Worm (Caenorhabditis elegans) whole organism, midembryonic: ENCODE results near the gene nhr-190.

ENCODE experiments used
- T22C8.4 ChIP-seq: fragments of 200-800 bp; sonication (Bioruptor generic); IDR thresholded peaks from 2 replicates; pipeline ENCODE4 v1.3.6; 2022; ENCODE audit warnings: missing genetic modification characterization, missing compliant biosample characterization
- cog-1 ChIP-seq: sonication (generic microtip); optimal IDR thresholded peaks from 2 replicates; lab custom pipeline; 2016; ENCODE audit warnings: missing genetic modification characterization, missing compliant biosample characterization
- flt-1 ChIP-seq: fragments of 200-800 bp; sonication (Bioruptor generic); IDR thresholded peaks from 2 replicates; pipeline ENCODE4 v1.3.6; 2022; ENCODE audit warnings: missing genetic modification characterization, missing compliant biosample characterization
- klf-2 ChIP-seq: fragments of 200-800 bp; sonication (Bioruptor generic); conservative IDR thresholded peaks from 2 replicates; pipeline ENCODE4 v1.3.6; 2022; ENCODE audit warnings: missing genetic modification reagents, missing genetic modification characterization, missing compliant biosample characterization
- med-1 ChIP-seq: sonication (generic microtip); optimal IDR thresholded peaks from 2 replicates; lab custom pipeline; 2017; ENCODE audit warnings: missing genetic modification characterization, mild to moderate bottlenecking, missing compliant biosample characterization, antibody characterized with exemption, missing genetic modification reagents; ENCODE audit not compliant: insufficient read depth
- ref-1 ChIP-seq: fragments of 200-800 bp; sonication (Bioruptor generic); conservative IDR thresholded peaks from 2 replicates; pipeline ENCODE4 v1.3.6; 2022; ENCODE audit warnings: missing genetic modification reagents, missing genetic modification characterization, missing compliant biosample characterization
- tab-1 ChIP-seq: fragments of 200-800 bp; sonication (Bioruptor generic); IDR thresholded peaks from 2 replicates; pipeline ENCODE4 v1.3.6; 2022; ENCODE audit warnings: missing genetic modification characterization, missing compliant biosample characterization
- ztf-23 ChIP-seq: fragments of 200-800 bp; sonication (Bioruptor generic); IDR thresholded peaks from 2 replicates; pipeline ENCODE4 v1.3.6; 2022; ENCODE audit warnings: missing genetic modification reagents, missing genetic modification characterization, missing compliant biosample characterization
- ztf-29 ChIP-seq: fragments of 200-800 bp; sonication (Bioruptor generic); IDR thresholded peaks from 2 replicates; pipeline ENCODE4 v1.3.6; 2022; ENCODE audit warnings: missing genetic modification reagents, missing genetic modification characterization, missing compliant biosample characterization

The nhr-190 gene

DNA sequence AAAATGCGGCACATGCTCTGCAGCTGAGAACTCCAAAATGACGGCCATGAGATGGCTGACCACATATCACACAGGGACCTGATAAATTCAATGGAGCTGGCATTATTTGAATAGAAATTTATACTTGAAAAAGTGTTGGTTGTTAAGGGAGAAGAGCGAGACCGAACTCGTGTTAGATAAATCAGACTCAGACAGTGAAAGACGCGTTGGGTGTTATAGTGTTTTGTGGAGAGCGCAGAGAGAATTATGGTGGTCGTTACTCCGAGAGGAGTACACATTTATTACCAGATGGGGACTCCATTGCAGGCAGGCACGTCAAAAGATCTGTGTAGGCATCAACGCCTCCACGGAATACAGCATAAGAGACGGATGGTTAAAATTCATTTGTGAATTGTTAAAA is at the start of gene nhr-190:
Gene nhr-190 (minus strand): TSS at position 175 of the 400 bp plus-strand sequence.
- TF ChIP-seq ztf-23 (GFP tag; lab: Robert Waterston, UW) (no peak), ref-1 (no peak), ztf-29 (GFP tag; lab: Robert Waterston, UW) (no peak), med-1 (GFP tag; lab: Kevin White, UChicago) (no peak), flt-1 (GFP tag; lab: Robert Waterston, UW) (no peak), tab-1 (GFP tag; lab: Robert Waterston, UW) (no peak), klf-2 (GFP tag; lab: Robert Waterston, UW) (no peak), cog-1 (no peak), T22C8.4 (no peak)

DNA sequence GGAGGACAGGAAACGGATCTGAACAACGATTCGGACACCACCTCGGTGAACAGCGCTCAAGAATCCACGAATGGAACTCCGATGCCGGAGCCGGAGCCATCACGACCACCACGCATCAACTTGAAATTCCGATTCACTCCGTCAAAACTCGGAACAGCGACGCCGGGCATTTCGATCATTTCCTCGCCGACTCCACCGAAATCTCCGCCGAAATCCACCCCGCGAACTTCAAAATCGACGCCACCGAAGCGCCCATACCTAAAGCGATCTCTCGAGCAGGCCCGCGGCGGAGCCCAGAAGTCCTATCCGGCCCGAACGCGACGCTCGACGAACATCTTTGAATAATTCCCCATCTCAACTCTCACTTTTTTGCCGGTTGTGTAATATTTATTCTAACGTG is 46.8 kb upstream of the nhr-190 start:
- no peak for TF ChIP-seq ztf-23 (GFP tag; lab: Robert Waterston, UW)

DNA sequence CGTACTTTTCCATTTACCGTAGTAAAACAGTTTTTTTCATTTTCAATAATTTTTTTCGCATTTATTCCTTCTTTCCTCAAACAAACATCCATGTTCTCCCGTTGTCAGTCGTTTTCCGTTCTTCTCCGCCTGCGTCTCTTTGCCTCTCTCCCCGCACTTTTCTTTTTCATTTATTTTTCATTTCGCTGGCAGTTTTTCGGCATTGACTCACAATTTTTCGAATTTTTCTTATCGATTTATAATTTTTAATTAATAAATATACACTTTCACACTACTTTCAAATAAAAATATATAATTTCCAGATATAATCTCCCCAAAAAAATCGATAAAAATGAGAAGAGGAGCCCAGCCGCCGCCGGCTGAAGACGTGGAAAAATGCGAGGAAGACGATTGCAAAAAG is 44.7 kb upstream of the nhr-190 start, which contains the start of gene H25P19.1:
Gene H25P19.1 (plus strand): TSS at position 301 of the 400 bp plus-strand sequence.
- TF ChIP-seq T22C8.4 (no peak), ztf-29 (GFP tag; lab: Robert Waterston, UW) (no peak), tab-1 (GFP tag; lab: Robert Waterston, UW) (no peak), flt-1 (GFP tag; lab: Robert Waterston, UW) (no peak), ztf-23 (GFP tag; lab: Robert Waterston, UW) (no peak), ref-1 (no peak), cog-1 (no peak), med-1 (GFP tag; lab: Kevin White, UChicago) (no peak), klf-2 (GFP tag; lab: Robert Waterston, UW) (no peak)

DNA sequence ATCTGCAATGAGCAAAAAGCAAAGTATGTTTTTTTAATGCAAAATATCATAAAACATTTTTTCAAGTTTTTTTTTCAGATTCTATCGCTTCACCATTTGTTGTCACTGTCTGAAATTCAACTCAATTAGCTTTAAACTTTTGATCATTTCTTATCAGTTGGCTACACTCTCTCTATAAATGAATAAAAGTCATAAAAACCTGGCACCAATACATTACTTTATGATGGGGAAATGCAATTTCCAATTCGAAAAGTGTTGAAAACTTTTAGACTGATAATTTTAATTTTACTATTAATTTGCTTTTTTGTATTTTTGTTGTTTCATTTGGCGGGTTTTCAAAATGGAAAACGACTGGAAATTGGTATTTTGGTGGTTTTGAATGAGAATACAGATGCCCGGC is 41.1 kb upstream of the nhr-190 start, which contains the start of gene F31F4.1:
Gene F31F4.1 (plus strand): TSS at position 203 of the 400 bp plus-strand sequence.
- TF ChIP-seq ref-1 (no peak), tab-1 (GFP tag; lab: Robert Waterston, UW) (no peak), med-1 (GFP tag; lab: Kevin White, UChicago) (no peak), ztf-29 (GFP tag; lab: Robert Waterston, UW) (no peak), flt-1 (GFP tag; lab: Robert Waterston, UW) (no peak), klf-2 (GFP tag; lab: Robert Waterston, UW) (no peak), cog-1 (no peak)

DNA sequence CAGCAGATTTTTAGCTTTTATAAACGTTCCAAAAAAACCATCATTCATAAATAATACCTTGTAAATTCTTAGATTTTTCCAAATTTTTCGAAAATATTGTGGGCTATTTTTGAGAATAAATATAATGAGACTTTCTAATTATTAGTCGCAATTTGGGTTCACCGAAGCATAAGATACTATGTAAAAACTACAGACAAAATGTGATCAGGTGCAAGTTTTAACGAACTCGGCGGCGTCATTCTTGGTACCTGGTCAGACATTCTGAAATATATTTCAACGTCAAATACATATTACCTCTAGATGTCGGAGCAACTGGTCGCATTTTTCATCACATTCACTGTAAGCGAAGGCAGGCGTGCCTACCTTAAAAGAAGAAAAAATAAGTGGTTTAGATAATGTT is 39.3 kb upstream of the nhr-190 start, which contains the start of gene srx-23:
Gene srx-23 (plus strand): TSS at position 301 of the 400 bp plus-strand sequence.
- TF ChIP-seq klf-2 (GFP tag; lab: Robert Waterston, UW) (no peak), ztf-29 (GFP tag; lab: Robert Waterston, UW) (no peak), cog-1 (no peak)

DNA sequence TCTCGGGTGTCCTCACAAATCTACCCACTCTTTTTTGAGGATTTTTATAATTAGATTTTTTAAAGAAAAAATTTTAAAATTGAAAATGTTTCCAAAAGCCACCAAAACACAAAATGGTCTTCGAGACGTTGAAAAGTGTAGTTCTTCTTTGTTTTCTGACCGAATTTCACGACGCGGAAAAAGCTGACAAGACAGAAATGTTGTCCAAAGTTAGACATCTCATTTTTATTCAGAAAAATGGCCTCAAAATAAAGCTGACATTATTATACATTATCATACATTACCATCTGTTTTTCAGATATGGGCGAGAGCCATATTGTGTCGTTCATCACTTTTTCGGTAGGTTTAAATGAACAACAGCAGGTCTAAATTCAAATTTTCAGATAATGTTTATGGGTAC is 36.9 kb upstream of the nhr-190 start, which contains the start of gene srx-22:
Gene srx-22 (plus strand): TSS at position 301 of the 400 bp plus-strand sequence.
- TF ChIP-seq T22C8.4 (no peak), ztf-29 (GFP tag; lab: Robert Waterston, UW) (no peak), ref-1 (no peak), med-1 (GFP tag; lab: Kevin White, UChicago) (no peak), flt-1 (GFP tag; lab: Robert Waterston, UW) (no peak), cog-1 (no peak), ztf-23 (GFP tag; lab: Robert Waterston, UW) (no peak), klf-2 (GFP tag; lab: Robert Waterston, UW) (no peak), tab-1 (GFP tag; lab: Robert Waterston, UW) (no peak)

DNA sequence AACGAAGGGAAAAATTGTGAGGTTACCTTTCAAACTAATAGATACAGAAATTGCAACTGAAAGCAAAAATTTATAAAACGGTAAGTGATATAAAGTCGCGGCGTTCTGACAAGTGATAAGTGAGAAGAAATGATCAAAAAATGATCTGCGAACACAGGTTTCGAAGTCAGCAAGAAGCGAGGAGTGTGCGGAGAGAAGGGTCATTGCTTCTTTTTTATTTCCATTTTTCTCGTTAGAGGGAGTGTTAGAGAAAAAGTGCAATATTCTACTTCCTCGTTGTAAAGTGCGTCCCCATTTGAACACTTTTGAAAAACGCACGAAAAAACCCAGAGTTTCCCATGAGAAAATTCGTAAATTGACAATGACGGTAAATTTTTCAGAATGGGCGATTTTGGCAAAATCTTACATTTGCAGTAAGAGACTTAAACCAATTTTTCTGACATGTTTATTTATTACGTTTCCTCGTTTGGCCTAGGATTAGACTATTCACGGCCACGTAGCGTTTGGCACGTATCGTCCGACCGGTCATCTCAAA is 33.9 kb upstream of the nhr-190 start, which contains the start of the genes fbxa-72 and srx-21:
Gene fbxa-72 (minus strand): TSS at position 204 of the 535 bp plus-strand sequence.
Gene srx-21 (plus strand): TSS at position 485 of the 535 bp plus-strand sequence.
- TF ChIP-seq flt-1 (GFP tag; lab: Robert Waterston, UW) (no peak), ref-1 (no peak), klf-2 (GFP tag; lab: Robert Waterston, UW) (no peak), tab-1 (GFP tag; lab: Robert Waterston, UW) (no peak), T22C8.4 (no peak), cog-1 (no peak), ztf-29 (GFP tag; lab: Robert Waterston, UW) (no peak), med-1 (GFP tag; lab: Kevin White, UChicago) (no peak), ztf-23 (GFP tag; lab: Robert Waterston, UW) (no peak)

DNA sequence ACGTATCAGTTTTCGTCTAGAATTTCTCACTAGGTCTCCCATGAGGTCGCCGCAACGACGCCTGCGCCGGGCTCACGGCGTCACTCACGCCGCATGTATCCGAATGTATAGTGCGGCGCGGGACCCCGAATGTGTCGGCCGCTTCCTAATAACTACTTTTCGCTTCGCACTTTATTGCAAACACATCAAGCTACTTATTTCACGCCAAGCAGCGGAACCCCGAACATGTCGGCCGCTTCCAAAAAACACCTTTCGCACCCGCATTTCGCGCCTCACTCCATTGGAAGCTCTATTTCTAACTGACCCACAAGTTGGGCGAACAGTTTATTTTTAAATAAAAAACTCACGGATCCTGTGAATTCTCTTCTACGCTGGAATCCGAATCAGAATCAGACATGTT is 33.4 kb upstream of the nhr-190 start:
- TF ChIP-seq ztf-29 (GFP tag; lab: Robert Waterston, UW) (no peak), T22C8.4 (no peak), klf-2 (GFP tag; lab: Robert Waterston, UW) (no peak), tab-1 (GFP tag; lab: Robert Waterston, UW) (no peak), ztf-23 (GFP tag; lab: Robert Waterston, UW) (no peak), med-1 (GFP tag; lab: Kevin White, UChicago) (no peak), ref-1 (no peak), cog-1 (no peak), flt-1 (GFP tag; lab: Robert Waterston, UW) (no peak)

DNA sequence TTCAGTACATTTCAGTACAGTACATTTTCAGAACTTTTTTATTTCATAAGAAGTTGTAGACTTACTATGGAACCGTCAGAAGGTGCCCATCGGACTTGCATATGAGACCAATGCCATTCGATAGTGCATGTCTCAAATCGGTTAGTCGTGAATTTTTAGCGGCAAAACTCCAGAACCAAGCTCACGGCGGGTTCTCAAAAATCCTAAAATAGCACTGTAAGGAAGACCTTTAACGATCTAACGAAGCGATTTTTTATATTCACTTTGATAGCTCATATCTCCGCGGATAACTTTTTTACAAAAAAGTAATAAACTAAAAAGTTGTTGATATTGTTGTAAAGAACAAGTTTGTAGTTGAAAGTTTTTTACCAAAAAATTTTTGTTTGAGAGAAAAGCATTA is 31.5 kb upstream of the nhr-190 start, which contains the start of gene sru-25:
Gene sru-25 (minus strand): TSS at position 101 of the 400 bp plus-strand sequence.
- TF ChIP-seq klf-2 (GFP tag; lab: Robert Waterston, UW) = no peak
- TF ChIP-seq ztf-23 (GFP tag; lab: Robert Waterston, UW) = no peak
- TF ChIP-seq ref-1 = no peak
- no peak for TF ChIP-seq med-1 (GFP tag; lab: Kevin White, UChicago)
- no peak for TF ChIP-seq tab-1 (GFP tag; lab: Robert Waterston, UW)
- no peak for TF ChIP-seq T22C8.4

DNA sequence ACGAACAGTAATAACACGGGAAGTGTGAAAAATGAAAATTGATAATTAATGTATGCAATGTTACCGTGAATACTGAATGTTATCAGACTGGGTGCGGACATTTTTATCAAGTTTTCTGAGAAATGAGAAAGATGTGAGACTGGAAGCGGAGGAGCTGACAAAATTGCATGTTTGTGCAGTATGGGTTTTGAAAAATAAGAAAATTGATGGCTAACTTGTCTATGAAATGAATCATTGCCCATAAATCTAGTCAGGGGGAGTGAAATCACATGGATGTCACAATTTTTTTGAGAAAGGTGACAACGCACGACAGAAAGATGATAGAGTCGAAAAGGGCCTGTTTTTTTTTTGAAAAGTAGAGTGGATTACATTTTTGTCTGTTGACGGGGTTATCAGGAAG is 28.6 kb upstream of the nhr-190 start, which contains the start of gene sru-24:
Gene sru-24 (minus strand): TSS at position 101 of the 400 bp plus-strand sequence.
- no peak for TF ChIP-seq flt-1 (GFP tag; lab: Robert Waterston, UW)
- no peak for TF ChIP-seq tab-1 (GFP tag; lab: Robert Waterston, UW)
- TF ChIP-seq T22C8.4 = no peak
- TF ChIP-seq med-1 (GFP tag; lab: Kevin White, UChicago) = no peak
- TF ChIP-seq cog-1 = no peak
- no peak for TF ChIP-seq ztf-29 (GFP tag; lab: Robert Waterston, UW)
- TF ChIP-seq klf-2 (GFP tag; lab: Robert Waterston, UW) = no peak
- TF ChIP-seq ztf-23 (GFP tag; lab: Robert Waterston, UW) = no peak
- no peak for TF ChIP-seq ref-1
